Worm (Caenorhabditis elegans) whole organism, young adult: ENCODE data around the gene affl-2.

Experiments used
- B0035.1 ChIP-seq: sonication (generic microtip); optimal IDR thresholded peaks from 2 replicates; lab custom pipeline; 2016; ENCODE audit warnings: missing genetic modification characterization, mild to moderate bottlenecking, missing compliant biosample characterization, missing genotype, missing genetic modification reagents
- B0261.1 ChIP-seq: sonication (generic microtip); optimal IDR thresholded peaks from 2 replicates; lab custom pipeline; 2016; ENCODE audit warnings: mild to moderate bottlenecking, missing genetic modification characterization, moderate library complexity, missing compliant biosample characterization
- D2030.7 ChIP-seq: fragments of 200-800 bp; sonication (Bioruptor generic); IDR thresholded peaks from 2 replicates; pipeline ENCODE4 v1.3.6; 2022; ENCODE audit warnings: missing genetic modification reagents, missing genetic modification characterization, missing compliant biosample characterization
- F23B12.7 ChIP-seq: sonication (generic microtip); optimal IDR thresholded peaks from 2 replicates; lab custom pipeline; 2017; ENCODE audit warnings: missing genetic modification characterization, mild to moderate bottlenecking, missing compliant biosample characterization, antibody characterized with exemption, moderate library complexity; ENCODE audit not compliant: insufficient read depth
- F33H1.4 ChIP-seq: fragments of 200-800 bp; sonication (Bioruptor generic); IDR thresholded peaks from 2 replicates; pipeline ENCODE4 v1.3.6; 2022; ENCODE audit warnings: missing genetic modification reagents, missing genetic modification characterization, missing compliant biosample characterization
- F49E8.2 ChIP-seq: sonication (generic microtip); optimal IDR thresholded peaks from 3 replicates; lab custom pipeline; 2017; ENCODE audit warnings: missing genetic modification characterization, mild to moderate bottlenecking, missing compliant biosample characterization, antibody characterized with exemption, moderate library complexity; ENCODE audit not compliant: insufficient read depth
- F55B11.4 ChIP-seq: sonication (generic microtip); optimal IDR thresholded peaks from 2 replicates; lab custom pipeline; 2016; ENCODE audit warnings: missing compliant biosample characterization, missing genetic modification characterization, borderline replicate concordance; ENCODE audit not compliant: insufficient read depth
- K11D2.4 ChIP-seq: fragments of 200-800 bp; sonication (Bioruptor generic); IDR thresholded peaks from 2 replicates; pipeline ENCODE4 v1.3.6; 2022; ENCODE audit warnings: missing genetic modification reagents, missing genetic modification characterization, missing compliant biosample characterization
- Y67H2A.10 ChIP-seq: fragments of 200-800 bp; sonication (Bioruptor generic); conservative IDR thresholded peaks from 2 replicates; pipeline ENCODE4 v1.3.6; 2022; ENCODE audit warnings: missing genetic modification reagents, missing genetic modification characterization, missing compliant biosample characterization
- Y95B8A.8 ChIP-seq: fragments of 200-800 bp; sonication (Bioruptor generic); IDR thresholded peaks from 2 replicates; pipeline ENCODE4 v1.3.6; 2022; ENCODE audit warnings: missing genetic modification reagents, missing genetic modification characterization, missing compliant biosample characterization
- aptf-3 ChIP-seq: fragments of 200-800 bp; sonication (Bioruptor generic); IDR thresholded peaks from 2 replicates; pipeline ENCODE4 v1.3.6; 2022; ENCODE audit warnings: missing genetic modification characterization, missing compliant biosample characterization
- attf-3 ChIP-seq: fragments of 200-800 bp; sonication (Bioruptor generic); conservative IDR thresholded peaks from 2 replicates; pipeline ENCODE4 v1.3.6; 2022; ENCODE audit warnings: missing genetic modification reagents, missing genetic modification characterization, missing compliant biosample characterization
- attf-6 ChIP-seq: fragments of 200-800 bp; sonication (Bioruptor generic); IDR thresholded peaks from 2 replicates; pipeline ENCODE4 v1.3.6; 2022; ENCODE audit warnings: missing genetic modification reagents, missing genetic modification characterization, missing compliant biosample characterization
- bed-1 ChIP-seq: fragments of 200-800 bp; sonication (Bioruptor generic); IDR thresholded peaks from 2 replicates; pipeline ENCODE4 v1.3.6; 2022; ENCODE audit warnings: missing genetic modification reagents, missing genetic modification characterization, missing compliant biosample characterization
- cebp-1 ChIP-seq, 2 experiments: fragments of 200-800 bp in 1 of 2; sonication (Bioruptor generic) in 1 of 2; sonication (generic microtip) in 1 of 2; IDR thresholded peaks in 1 of 2; optimal IDR thresholded peaks in 1 of 2; 2 replicates each; pipeline versions ENCODE4 v1.3.6 to Lab custom; 2017 to 2022; ENCODE audit warnings: missing compliant biosample characterization in 2 of 2, missing genetic modification characterization in 2 of 2, mild to moderate bottlenecking in 1 of 2, missing genetic modification reagents in 1 of 2, moderate library complexity in 1 of 2
- ceh-100 ChIP-seq: fragments of 200-800 bp; sonication (Bioruptor generic); IDR thresholded peaks from 2 replicates; pipeline ENCODE4 v1.3.6; 2022; ENCODE audit warnings: missing genetic modification reagents, missing genetic modification characterization, missing compliant biosample characterization
- ceh-40 ChIP-seq: fragments of 200-800 bp; sonication (Bioruptor generic); IDR thresholded peaks from 2 replicates; pipeline ENCODE4 v1.3.6; 2022; ENCODE audit warnings: missing genetic modification characterization, missing compliant biosample characterization
- ceh-79 ChIP-seq: sonication (generic microtip); optimal IDR thresholded peaks from 2 replicates; lab custom pipeline; 2017; ENCODE audit warnings: mild to moderate bottlenecking, missing genetic modification characterization, missing compliant biosample characterization
- dox-1 ChIP-seq: fragments of 200-800 bp; sonication (Bioruptor generic); IDR thresholded peaks from 2 replicates; pipeline ENCODE4 v1.3.6; 2022; ENCODE audit warnings: missing genetic modification reagents, missing genetic modification characterization, missing compliant biosample characterization
- dpl-1 ChIP-seq: fragments of 150-350 bp; optimal IDR thresholded peaks from 2 replicates; lab custom pipeline; 2014; ENCODE audit warnings: missing biosample characterization, missing genetic modification reagents, missing genetic modification characterization
- efl-1 ChIP-seq: fragments of 150-350 bp; optimal IDR thresholded peaks from 2 replicates; lab custom pipeline; 2014; ENCODE audit warnings: missing biosample characterization, missing genetic modification reagents, missing genetic modification characterization
- ekl-4 ChIP-seq: fragments of 200-800 bp; sonication (Bioruptor generic); IDR thresholded peaks from 2 replicates; pipeline ENCODE4 v1.3.6; 2022; ENCODE audit warnings: missing genetic modification reagents, missing genetic modification characterization, missing compliant biosample characterization
- hrde-1 ChIP-seq: sonication (generic microtip); optimal IDR thresholded peaks from 2 replicates; lab custom pipeline; 2016; ENCODE audit warnings: missing genetic modification characterization, mild to moderate bottlenecking, missing compliant biosample characterization, moderate library complexity, missing genotype, missing genetic modification reagents, borderline replicate concordance
- hsf-1 ChIP-seq: fragments of 200-800 bp; sonication (Bioruptor generic); IDR thresholded peaks from 2 replicates; pipeline ENCODE4 v1.3.6; 2022; ENCODE audit warnings: missing genetic modification reagents, missing genetic modification characterization, missing compliant biosample characterization
- let-607 ChIP-seq, 2 experiments: fragments of 200-800 bp in 1 of 2; sonication (Bioruptor generic) in 1 of 2; sonication (generic microtip) in 1 of 2; optimal IDR thresholded peaks; 2 replicates each; lab custom pipeline; 2016 to 2018; ENCODE audit warnings: mild to moderate bottlenecking in 2 of 2, missing compliant biosample characterization in 2 of 2, missing genetic modification characterization in 2 of 2, moderate library complexity in 2 of 2, missing genotype in 1 of 2
- lin-54 ChIP-seq: fragments of 200-800 bp; sonication (Bioruptor generic); optimal IDR thresholded peaks from 2 replicates; lab custom pipeline; 2018; ENCODE audit warnings: mild to moderate bottlenecking, missing genetic modification characterization, missing compliant biosample characterization
- lsl-1 ChIP-seq: fragments of 200-800 bp; sonication (Bioruptor generic); optimal IDR thresholded peaks from 2 replicates; lab custom pipeline; 2018; ENCODE audit warnings: mild to moderate bottlenecking, missing genetic modification characterization, moderate library complexity, missing compliant biosample characterization
- madf-6 ChIP-seq: fragments of 200-800 bp; sonication (Bioruptor generic); IDR thresholded peaks from 2 replicates; pipeline ENCODE4 v1.3.6; 2022; ENCODE audit warnings: missing genetic modification reagents, missing genetic modification characterization, missing compliant biosample characterization
- madf-8 ChIP-seq: fragments of 200-800 bp; sonication (Bioruptor generic); conservative IDR thresholded peaks from 2 replicates; pipeline ENCODE4 v1.3.6; 2022; ENCODE audit warnings: missing genetic modification reagents, missing genetic modification characterization, missing compliant biosample characterization
- mcd-1 ChIP-seq: fragments of 200-800 bp; sonication (Bioruptor generic); IDR thresholded peaks from 2 replicates; pipeline ENCODE4 v1.3.6; 2022; ENCODE audit warnings: missing genetic modification reagents, missing genetic modification characterization, missing compliant biosample characterization
- nfya-1 ChIP-seq: sonication (generic microtip); optimal IDR thresholded peaks from 2 replicates; lab custom pipeline; 2017; ENCODE audit warnings: antibody characterized with exemption, missing compliant biosample characterization, missing genetic modification characterization, borderline replicate concordance; ENCODE audit not compliant: insufficient read depth
- nfyb-1 ChIP-seq: fragments of 200-800 bp; sonication (Bioruptor generic); IDR thresholded peaks from 2 replicates; pipeline ENCODE4 v1.3.6; 2022; ENCODE audit warnings: missing genetic modification reagents, missing genetic modification characterization, missing compliant biosample characterization
- nhr-179 ChIP-seq: sonication (generic microtip); optimal IDR thresholded peaks from 2 replicates; lab custom pipeline; 2016; ENCODE audit warnings: mild to moderate bottlenecking, missing genetic modification characterization, missing compliant biosample characterization
- pha-4 ChIP-seq: fragments of 150-350 bp; sonication (generic microtip); optimal IDR thresholded peaks from 2 replicates; lab custom pipeline; 2014; ENCODE audit warnings: missing biosample characterization, missing genetic modification reagents, missing genetic modification characterization
- snpc-3.4 ChIP-seq: sonication (generic microtip); optimal IDR thresholded peaks from 2 replicates; lab custom pipeline; 2017; ENCODE audit warnings: missing genetic modification characterization, mild to moderate bottlenecking, missing compliant biosample characterization, antibody characterized with exemption, moderate library complexity, missing genotype, missing genetic modification reagents
- somi-1 ChIP-seq: fragments of 200-800 bp; sonication (Bioruptor generic); optimal IDR thresholded peaks from 2 replicates; lab custom pipeline; 2018; ENCODE audit warnings: mild to moderate bottlenecking, missing genetic modification characterization, missing compliant biosample characterization
- tbp1 ChIP-seq: fragments of 200-800 bp; sonication (Bioruptor generic); optimal IDR thresholded peaks from 2 replicates; lab custom pipeline; 2018; ENCODE audit warnings: mild to moderate bottlenecking, missing genetic modification characterization, missing compliant biosample characterization
- xnd-1 ChIP-seq: sonication (generic microtip); optimal IDR thresholded peaks from 2 replicates; lab custom pipeline; 2016; ENCODE audit warnings: missing genotype, missing genetic modification reagents, missing genetic modification characterization, missing compliant biosample characterization
- ztf-6 ChIP-seq: fragments of 200-800 bp; sonication (Bioruptor generic); IDR thresholded peaks from 2 replicates; pipeline ENCODE4 v1.3.6; 2022; ENCODE audit warnings: missing genetic modification reagents, missing genetic modification characterization, missing compliant biosample characterization

affl-2 gene

ce11 chrIII:446860-447259 lies 12.2 kb downstream of the affl-2 start (continued):
- no peak for TF ChIP-seq ztf-6 (GFP tag; lab: Robert Waterston, UW)
- TF ChIP-seq attf-6 (GFP tag; lab: Robert Waterston, UW), result no peak
- no peak for TF ChIP-seq K11D2.4
- no peak for TF ChIP-seq mcd-1 (GFP tag; lab: Robert Waterston, UW)

- TF ChIP-seq hsf-1 (GFP tag; lab: Robert Waterston, UW) (no peak), F55B11.4 (tag; lab: Kevin White, UChicago) (no peak), aptf-3 (GFP tag; lab: Robert Waterston, UW) (no peak), mcd-1 (GFP tag; lab: Robert Waterston, UW) (no peak), madf-8 (GFP tag; lab: Robert Waterston, UW) (no peak), F23B12.7 (tag; lab: Kevin White, UChicago) (no peak), ekl-4 (GFP tag; lab: Robert Waterston, UW) (no peak), cebp-1 (GFP tag; IDR thresholded peaks at IDR 0.05; lab: Robert Waterston, UW) (no peak), cebp-1 (tag; optimal IDR thresholded peaks at IDR 0.05; lab: Kevin White, UChicago) (no peak), B0261.1 (tag; lab: Kevin White, UChicago) (no peak), nfyb-1 (GFP tag; lab: Robert Waterston, UW) (no peak), nhr-179 (tag; lab: Kevin White, UChicago) (no peak), dox-1 (no peak)
Measured at ce11 chrIII:455793-456192, 21.1 kb downstream of the affl-2 start.

ce11 chrIII:463711-464110 lies 29.0 kb downstream of the affl-2 start, which contains the start of gene Y55B1BR.6:
Y55B1BR.6 (minus strand) TSS chrIII:463811.
- TF ChIP-seq ceh-79 (tag; lab: Kevin White, UChicago), result no peak
- TF ChIP-seq tbp1 (GFP tag; lab: Kevin White, UChicago), result no peak
- TF ChIP-seq ceh-100 (GFP tag; lab: Robert Waterston, UW), result no peak
- no peak for TF ChIP-seq Y95B8A.8 (GFP tag; lab: Robert Waterston, UW)
- TF ChIP-seq F49E8.2 (tag; lab: Kevin White, UChicago), result no peak
- no peak for TF ChIP-seq ceh-40 (GFP tag; lab: Robert Waterston, UW)
- TF ChIP-seq B0261.1 (tag; lab: Kevin White, UChicago), result no peak
- TF ChIP-seq aptf-3 (GFP tag; lab: Robert Waterston, UW), result no peak

ce11 chrIII:471644-472401 lies 37.1 kb downstream of the affl-2 start, which contains the start of the genes magu-1 and nemp-1:
magu-1 (minus strand) TSS chrIII:471702.
nemp-1 (plus strand) TSS chrIII:472317.
- TF ChIP-seq bed-1 (GFP tag; lab: Robert Waterston, UW), result no peak
- TF ChIP-seq F23B12.7 (tag; lab: Kevin White, UChicago), result peak; percentile 16
- TF ChIP-seq lsl-1 (GFP tag; lab: Kevin White, UChicago), result peak; percentile 40
- TF ChIP-seq F49E8.2 (tag; lab: Kevin White, UChicago), result peak; percentile 27
- TF ChIP-seq dpl-1 (GFP tag; lab: Kevin White, UChicago), result peak; percentile 38
- TF ChIP-seq B0261.1 (tag; lab: Kevin White, UChicago), result no peak
- TF ChIP-seq efl-1 (GFP tag; lab: Kevin White, UChicago), result peak; percentile 77
- peak; percentile 54 for TF ChIP-seq lin-54
- TF ChIP-seq Y67H2A.10 (GFP tag; lab: Robert Waterston, UW), result no peak
- TF ChIP-seq attf-3 (GFP tag; lab: Robert Waterston, UW), result peak; percentile 83
- peak; percentile 65; the same call in 1 of the 2 replicates for TF ChIP-seq D2030.7
- TF ChIP-seq F33H1.4 (GFP tag; lab: Robert Waterston, UW), result peak; percentile 83
- no peak for TF ChIP-seq nfya-1 (tag; lab: Kevin White, UChicago)
- no peak for TF ChIP-seq dox-1
- no peak for TF ChIP-seq snpc-3.4
- no peak for TF ChIP-seq pha-4
- TF ChIP-seq hrde-1 (tag; lab: Kevin White, UChicago), result no peak
- TF ChIP-seq madf-6 (GFP tag; lab: Robert Waterston, UW), result peak; percentile 71
- TF ChIP-seq madf-8 (GFP tag; lab: Robert Waterston, UW), result peak; percentile 6; the same call in 1 of the 2 replicates
- TF ChIP-seq B0035.1 (tag; lab: Kevin White, UChicago), result no peak
- no peak for TF ChIP-seq let-607 (tag; optimal IDR thresholded peaks at IDR 0.05; lab: Kevin White, UChicago)
- peak; percentile 13 for TF ChIP-seq xnd-1 (tag; lab: Kevin White, UChicago)
- no peak for TF ChIP-seq somi-1 (GFP tag; lab: Kevin White, UChicago)
